Fruit fly (Drosophila melanogaster) Kc167 (cell line): Measurements from ENCODE around the gene Mical.

Experiments
- Myc ChIP-seq: fragments of >200 bp; optimal IDR thresholded peaks from 2 replicates; lab custom pipeline; 2017; ENCODE audit warnings: missing external identifiers
- Sin3A ChIP-seq: fragments of >200 bp; optimal IDR thresholded peaks from 2 replicates; lab custom pipeline; 2018; ENCODE audit warnings: missing external identifiers
- h ChIP-seq: fragments of >200 bp; optimal IDR thresholded peaks from 3 replicates; lab custom pipeline; 2018; ENCODE audit warnings: missing external identifiers
- psq ChIP-seq: fragments of >200 bp; optimal IDR thresholded peaks from 2 replicates; lab custom pipeline; 2017; ENCODE audit warnings: missing external identifiers

DNA sequence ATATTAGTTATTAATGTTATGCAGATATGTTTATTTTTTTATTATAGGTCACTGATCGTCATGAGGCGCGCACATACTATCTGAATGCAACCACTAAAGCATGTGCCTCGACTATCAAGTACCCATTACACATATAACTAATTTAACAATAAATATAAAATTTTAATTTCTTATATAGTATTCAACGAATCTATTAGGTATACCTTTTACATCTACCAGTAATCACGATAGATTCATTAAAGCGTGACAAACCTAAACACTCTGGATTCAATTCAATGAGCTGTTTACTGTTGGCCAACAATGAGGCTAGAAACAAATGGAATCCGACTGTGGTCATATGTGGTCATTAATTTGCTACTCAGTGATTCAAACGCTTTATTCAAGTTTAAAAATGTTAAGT lies 24.9 kb upstream of the Mical start, which contains the start of gene CG33784:
- no peak for TF ChIP-seq psq (lab: Kevin White, UChicago)
- no peak for TF ChIP-seq Myc
- TF ChIP-seq h (lab: Kevin White, UChicago): no peak
- no peak for TF ChIP-seq Sin3A
